Worm (Caenorhabditis elegans): Measurements from ENCODE around the gene srw-144.
"Not testable (repeated sequence)": the region's sequence is repeated elsewhere in the genome, so short reads cannot be mapped to it uniquely, and the experiment has no call there.

srw-144 gene

ce11 chrV:2960894-2961293, at the start of gene srw-144:
Gene srw-144 (minus strand): TSS chrV:2960994.
- TF ChIP-seq unc-62 (GFP tag; optimal IDR thresholded peaks at IDR 0.05): no peak

- TF ChIP-seq unc-62 (GFP tag; optimal IDR thresholded peaks at IDR 0.05): no peak
These were observed 49.7 kb upstream of the srw-144 start, which contains the start of gene srw-136 for ce11 chrV:3010468-3010867. Gene srw-136 (minus strand): TSS chrV:3010568.

ce11 chrV:3005964-3006363, 45.2 kb upstream of the srw-144 start, which contains the start of gene srw-112:
Gene srw-112 (minus strand): TSS chrV:3006064.
- no peak for TF ChIP-seq unc-62 (GFP tag; optimal IDR thresholded peaks at IDR 0.05)

ce11 chrV:2999736-3000135, 38.9 kb upstream of the srw-144 start, which contains the start of gene srw-119:
Gene srw-119 (minus strand): TSS chrV:2999836.
- no peak for TF ChIP-seq unc-62 (GFP tag; optimal IDR thresholded peaks at IDR 0.05)

- TF ChIP-seq unc-62 (GFP tag; optimal IDR thresholded peaks at IDR 0.05): no peak
These were observed 35.3 kb upstream of the srw-144 start, which contains the start of gene srw-120 for ce11 chrV:2996105-2996504. Gene srw-120 (minus strand): TSS chrV:2996205.

- no peak for TF ChIP-seq unc-62 (GFP tag; optimal IDR thresholded peaks at IDR 0.05)
These were observed 33.0 kb upstream of the srw-144 start, which contains the start of gene srw-115 for ce11 chrV:2993816-2994215. Gene srw-115 (minus strand): TSS chrV:2993916.

- TF ChIP-seq unc-62 (GFP tag; optimal IDR thresholded peaks at IDR 0.05): no peak
These were observed 31.3 kb upstream of the srw-144 start for ce11 chrV:2992060-2992459.

- no peak for TF ChIP-seq unc-62 (GFP tag; optimal IDR thresholded peaks at IDR 0.05)
These were observed 30.7 kb upstream of the srw-144 start, which contains the start of gene srw-121 for ce11 chrV:2991485-2991884. Gene srw-121 (minus strand): TSS chrV:2991585.

- TF ChIP-seq unc-62 (GFP tag; optimal IDR thresholded peaks at IDR 0.05): no peak
These were observed 26.6 kb upstream of the srw-144 start, which contains the start of gene srh-85 for ce11 chrV:2987407-2987806. Gene srh-85 (minus strand): TSS chrV:2987507.

- TF ChIP-seq unc-62 (GFP tag; optimal IDR thresholded peaks at IDR 0.05): no peak
These were observed 24.5 kb upstream of the srw-144 start, which contains the start of gene srw-139 for ce11 chrV:2985309-2985708. Gene srw-139 (minus strand): TSS chrV:2985409.

- TF ChIP-seq unc-62 (GFP tag; optimal IDR thresholded peaks at IDR 0.05): no peak
These were observed 22.6 kb upstream of the srw-144 start, which contains the start of gene srw-117 for ce11 chrV:2983351-2983750. Gene srw-117 (minus strand): TSS chrV:2983451.

- no peak for TF ChIP-seq unc-62 (GFP tag; optimal IDR thresholded peaks at IDR 0.05)
These were observed 19.2 kb upstream of the srw-144 start, which contains the start of gene srw-118 for ce11 chrV:2979978-2980377. Gene srw-118 (minus strand): TSS chrV:2980078.

ce11 chrV:2976287-2976686, 15.5 kb upstream of the srw-144 start, which contains the start of gene srw-124:
Gene srw-124 (plus strand): TSS chrV:2976587.
- no peak for TF ChIP-seq unc-62 (GFP tag; optimal IDR thresholded peaks at IDR 0.05)

- not testable (repeated sequence) for TF ChIP-seq unc-62 (GFP tag; optimal IDR thresholded peaks at IDR 0.05)
These were observed 14.5 kb upstream of the srw-144 start, which contains the start of gene srw-123 for ce11 chrV:2975285-2975684. Gene srw-123 (minus strand): TSS chrV:2975385.

- TF ChIP-seq unc-62 (GFP tag; optimal IDR thresholded peaks at IDR 0.05): no peak
These were observed 10.7 kb upstream of the srw-144 start, which contains the start of gene srw-129 for ce11 chrV:2971307-2971999. Gene srw-129 (plus strand): TSS chrV:2971949.

ce11 chrV:2964786-2965185, 4.0 kb upstream of the srw-144 start, which contains the start of gene srh-88:
Gene srh-88 (minus strand): TSS chrV:2964886.
- TF ChIP-seq unc-62 (GFP tag; optimal IDR thresholded peaks at IDR 0.05): no peak

- no peak for TF ChIP-seq unc-62 (GFP tag; optimal IDR thresholded peaks at IDR 0.05)
These were observed 2.2 kb upstream of the srw-144 start, which contains the start of gene srw-138 for ce11 chrV:2962960-2963359. Gene srw-138 (minus strand): TSS chrV:2963060.
